Worm (Caenorhabditis elegans) whole organism, L1 larva: ENCODE measurements around the gene AH10.4.

Experiments used
- C04F5.9 ChIP-seq: sonication (generic microtip); optimal IDR thresholded peaks from 2 replicates; lab custom pipeline; 2016; ENCODE audit warnings: missing genetic modification characterization, missing compliant biosample characterization
- C16A3.4 ChIP-seq: fragments of 150-350 bp; optimal IDR thresholded peaks from 2 replicates; lab custom pipeline; 2014; ENCODE audit warnings: missing biosample characterization, missing genetic modification characterization
- Y116A8C.19 ChIP-seq: sonication (generic microtip); optimal IDR thresholded peaks from 2 replicates; lab custom pipeline; 2016; ENCODE audit warnings: missing compliant biosample characterization, missing genetic modification characterization, borderline replicate concordance
- aly-2 ChIP-seq: fragments of 150-350 bp; optimal IDR thresholded peaks from 2 replicates; lab custom pipeline; 2014; ENCODE audit warnings: missing biosample characterization, missing genetic modification characterization
- ama-1 ChIP-seq: fragments of 150-350 bp; optimal IDR thresholded peaks from 2 replicates; lab custom pipeline; 2014
- ceh-63 ChIP-seq: fragments of 200-800 bp; sonication (Bioruptor generic); optimal IDR thresholded peaks from 2 replicates; lab custom pipeline; 2018; ENCODE audit warnings: mild to moderate bottlenecking, missing genetic modification characterization, missing compliant biosample characterization
- ceh-88 ChIP-seq: fragments of 200-800 bp; sonication (Bioruptor generic); IDR thresholded peaks from 2 replicates; pipeline ENCODE4 v1.3.6; 2022; ENCODE audit warnings: missing genetic modification characterization, missing compliant biosample characterization
- ceh-90 ChIP-seq: sonication (generic microtip); optimal IDR thresholded peaks from 2 replicates; lab custom pipeline; 2016; ENCODE audit warnings: missing genetic modification characterization, missing compliant biosample characterization
- ces-1 ChIP-seq: fragments of 150-350 bp; optimal IDR thresholded peaks from 2 replicates; lab custom pipeline; 2014; ENCODE audit warnings: missing biosample characterization, missing genetic modification reagents, missing genetic modification characterization
- dpl-1 ChIP-seq, 3 experiments: fragments of 150-350 bp in 2 of 3; sonication (generic microtip) in 1 of 3; optimal IDR thresholded peaks; 2 replicates each; lab custom pipeline; 2014 to 2017; ENCODE audit warnings: missing biosample characterization in 3 of 3, missing genetic modification characterization in 3 of 3, missing genetic modification reagents in 3 of 3
- dsc-1 ChIP-seq: sonication (generic microtip); optimal IDR thresholded peaks from 2 replicates; lab custom pipeline; 2016; ENCODE audit warnings: mild to moderate bottlenecking, missing genetic modification characterization, missing compliant biosample characterization
- efl-1 ChIP-seq, 4 experiments: fragments of 150-350 bp; optimal IDR thresholded peaks in 3 of 4; peaks in 1 of 4; 1 replicate in 1 of 4; 2 replicates in 3 of 4; lab custom pipeline; 2014; ENCODE audit warnings: missing biosample characterization in 2 of 4, missing genetic modification characterization in 2 of 4, missing genetic modification reagents in 2 of 4
- egl-13 ChIP-seq: sonication (generic microtip); optimal IDR thresholded peaks from 2 replicates; lab custom pipeline; 2016; ENCODE audit warnings: missing genotype, missing genetic modification reagents, missing genetic modification characterization, missing compliant biosample characterization
- egl-27 ChIP-seq, 2 experiments: fragments of 150-350 bp in 1 of 2; sonication (generic microtip); optimal IDR thresholded peaks; 3 replicates each; lab custom pipeline; 2017 to 2018; ENCODE audit warnings: missing biosample characterization in 2 of 2, missing genetic modification characterization in 2 of 2, missing genetic modification reagents in 2 of 2
- elt-2 ChIP-seq: sonication (generic microtip); optimal IDR thresholded peaks from 2 replicates; lab custom pipeline; 2016; ENCODE audit warnings: missing genetic modification characterization, mild to moderate bottlenecking, inconsistent platforms, missing compliant biosample characterization, missing genetic modification reagents
- elt-3 ChIP-seq, 6 experiments: fragments of 150-350 bp in 1 of 6; sonication (generic microtip); optimal IDR thresholded peaks; 2 replicates each; lab custom pipeline; 2017 to 2018; ENCODE audit warnings: missing biosample characterization in 6 of 6, missing genetic modification characterization in 6 of 6, inconsistent platforms in 1 of 6
- ets-5 ChIP-seq: fragments of 200-800 bp; sonication (Bioruptor generic); IDR thresholded peaks from 2 replicates; pipeline ENCODE4 v1.3.6; 2022; ENCODE audit warnings: missing genetic modification characterization, missing compliant biosample characterization
- fkh-10 ChIP-seq: sonication (generic microtip); optimal IDR thresholded peaks from 2 replicates; lab custom pipeline; 2017; ENCODE audit warnings: missing biosample characterization, missing genetic modification reagents, missing genetic modification characterization
- grh-1 ChIP-seq: fragments of 200-800 bp; sonication (Bioruptor generic); IDR thresholded peaks from 2 replicates; pipeline ENCODE4 v1.3.6; 2022; ENCODE audit warnings: missing genetic modification reagents, missing genetic modification characterization, missing compliant biosample characterization
- jun-1 ChIP-seq: fragments of 150-350 bp; optimal IDR thresholded peaks from 2 replicates; lab custom pipeline; 2014; ENCODE audit warnings: missing biosample characterization, missing genetic modification reagents, missing genetic modification characterization
- lin-13 ChIP-seq: fragments of 150-350 bp; optimal IDR thresholded peaks from 2 replicates; lab custom pipeline; 2014; ENCODE audit warnings: missing biosample characterization, missing genetic modification reagents, missing genetic modification characterization
- lin-35 ChIP-seq, 2 experiments: fragments of 150-350 bp; optimal IDR thresholded peaks; 2 replicates each; lab custom pipeline; 2014; ENCODE audit warnings: missing biosample characterization in 2 of 2, missing genetic modification characterization in 2 of 2, missing genetic modification reagents in 2 of 2
- lin-39 ChIP-seq: fragments of 150-350 bp; optimal IDR thresholded peaks from 2 replicates; lab custom pipeline; 2014; ENCODE audit warnings: missing biosample characterization, missing genetic modification reagents, missing genetic modification characterization
- lsy-2 ChIP-seq, 2 experiments: fragments of 150-350 bp; optimal IDR thresholded peaks; 2 replicates each; lab custom pipeline; 2014; ENCODE audit warnings: missing biosample characterization in 2 of 2, missing genetic modification characterization in 2 of 2
- mef-2 ChIP-seq: fragments of 150-350 bp; optimal IDR thresholded peaks from 2 replicates; lab custom pipeline; 2014; ENCODE audit warnings: missing biosample characterization, missing genetic modification characterization
- nhr-11 ChIP-seq: fragments of 150-350 bp; optimal IDR thresholded peaks from 2 replicates; lab custom pipeline; 2014; ENCODE audit warnings: missing biosample characterization, missing genetic modification characterization
- nhr-12 ChIP-seq: sonication (generic microtip); optimal IDR thresholded peaks from 2 replicates; lab custom pipeline; 2017; ENCODE audit warnings: missing biosample characterization, missing genetic modification characterization
- nhr-19 ChIP-seq: fragments of 200-800 bp; sonication (Bioruptor generic); conservative IDR thresholded peaks from 2 replicates; pipeline ENCODE4 v1.3.6; 2022; ENCODE audit warnings: missing genetic modification characterization, missing compliant biosample characterization
- nhr-237 ChIP-seq: fragments of 150-350 bp; optimal IDR thresholded peaks from 2 replicates; lab custom pipeline; 2014; ENCODE audit warnings: missing biosample characterization, missing genetic modification characterization
- nhr-47 ChIP-seq: sonication (generic microtip); optimal IDR thresholded peaks from 2 replicates; lab custom pipeline; 2016; ENCODE audit warnings: mild to moderate bottlenecking, missing genetic modification characterization, moderate library complexity, missing compliant biosample characterization
- nhr-71 ChIP-seq: sonication (generic microtip); optimal IDR thresholded peaks from 2 replicates; lab custom pipeline; 2016; ENCODE audit warnings: mild to moderate bottlenecking, missing genetic modification characterization, moderate library complexity, missing compliant biosample characterization
- nhr-77 ChIP-seq: fragments of 150-350 bp; optimal IDR thresholded peaks from 2 replicates; lab custom pipeline; 2014; ENCODE audit warnings: missing biosample characterization, missing genetic modification characterization
- nhr-84 ChIP-seq: sonication (generic microtip); optimal IDR thresholded peaks from 2 replicates; lab custom pipeline; 2017; ENCODE audit warnings: missing biosample characterization, missing genetic modification characterization
- nhr-90 ChIP-seq: sonication (generic microtip); optimal IDR thresholded peaks from 2 replicates; lab custom pipeline; 2016; ENCODE audit warnings: mild to moderate bottlenecking, missing genetic modification characterization, missing compliant biosample characterization; ENCODE audit not compliant: poor library complexity
- pax-3 ChIP-seq: fragments of 200-800 bp; sonication (Bioruptor generic); optimal IDR thresholded peaks from 2 replicates; lab custom pipeline; 2018; ENCODE audit warnings: mild to moderate bottlenecking, missing genetic modification characterization, moderate library complexity, missing compliant biosample characterization
- pqm-1 ChIP-seq: sonication (generic microtip); optimal IDR thresholded peaks from 3 replicates; lab custom pipeline; 2017; ENCODE audit warnings: missing biosample characterization, missing genetic modification characterization
- rnt-1 ChIP-seq: sonication (generic microtip); optimal IDR thresholded peaks from 2 replicates; lab custom pipeline; 2016; ENCODE audit warnings: mild to moderate bottlenecking, missing genetic modification characterization, moderate library complexity, missing compliant biosample characterization
- snpc-4 ChIP-seq: fragments of 150-350 bp; optimal IDR thresholded peaks from 2 replicates; lab custom pipeline; 2014; ENCODE audit warnings: missing biosample characterization, missing genetic modification characterization
- sox-4 ChIP-seq: sonication (generic microtip); optimal IDR thresholded peaks from 2 replicates; lab custom pipeline; 2016; ENCODE audit warnings: missing genetic modification characterization, missing compliant biosample characterization
- sptf-1 ChIP-seq: fragments of 150-350 bp; optimal IDR thresholded peaks from 2 replicates; lab custom pipeline; 2014; ENCODE audit warnings: missing biosample characterization, missing genetic modification characterization
- sup-37 ChIP-seq: fragments of 200-800 bp; sonication (Bioruptor generic); optimal IDR thresholded peaks from 2 replicates; lab custom pipeline; 2018; ENCODE audit warnings: mild to moderate bottlenecking, missing genetic modification characterization, missing compliant biosample characterization
- swsn-7 ChIP-seq: sonication (generic microtip); optimal IDR thresholded peaks from 2 replicates; lab custom pipeline; 2016; ENCODE audit warnings: missing genetic modification characterization, missing compliant biosample characterization
- tlp-1 ChIP-seq: fragments of 150-350 bp; optimal IDR thresholded peaks from 2 replicates; lab custom pipeline; 2014; ENCODE audit warnings: missing biosample characterization, missing genetic modification characterization
- unc-62 ChIP-seq: fragments of 150-350 bp; optimal IDR thresholded peaks from 2 replicates; lab custom pipeline; 2014; ENCODE audit warnings: missing biosample characterization, missing genetic modification reagents, missing genetic modification characterization
- unc-86 ChIP-seq: sonication (generic microtip); optimal IDR thresholded peaks from 2 replicates; lab custom pipeline; 2016; ENCODE audit warnings: missing genetic modification characterization, missing compliant biosample characterization
- vab-15 ChIP-seq: sonication (generic microtip); optimal IDR thresholded peaks from 2 replicates; lab custom pipeline; 2017; ENCODE audit warnings: missing genotype, mild to moderate bottlenecking, missing genetic modification characterization, missing compliant biosample characterization
- xbp-1 ChIP-seq: sonication (generic microtip); optimal IDR thresholded peaks from 2 replicates; lab custom pipeline; 2016; ENCODE audit warnings: missing genetic modification characterization, missing compliant biosample characterization
- ztf-4 ChIP-seq: fragments of 150-350 bp; optimal IDR thresholded peaks from 2 replicates; lab custom pipeline; 2014; ENCODE audit warnings: missing biosample characterization, missing genetic modification characterization

Gene AH10.4

DNA sequence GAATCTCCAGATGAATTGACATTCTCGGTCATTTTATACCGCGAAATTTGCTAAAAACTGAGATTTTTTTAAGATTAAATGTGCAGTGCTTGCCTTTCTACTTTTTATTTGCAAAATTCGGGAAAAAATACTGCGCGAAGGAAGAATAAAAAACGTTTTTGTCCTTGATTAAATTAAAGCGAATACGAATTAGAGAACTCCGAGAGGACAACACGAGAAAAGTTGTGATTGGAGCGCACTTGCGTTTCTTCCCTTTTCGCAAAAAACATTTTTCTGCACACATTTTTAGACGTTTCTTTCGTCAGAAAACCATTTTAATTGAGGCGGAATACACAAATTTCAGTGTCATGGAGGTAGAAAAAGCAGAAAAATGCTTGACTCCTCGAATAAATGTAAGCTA, 47.8 kb upstream of the AH10.4 start, which contains the start of the genes trm-1 and ints-2 (continued):
- TF ChIP-seq ceh-88 (GFP tag; lab: Robert Waterston, UW) (no peak), nhr-71 (peak; percentile 84), elt-3 (tag; optimal IDR thresholded peaks at IDR 0.05; lab: Kevin White, UChicago) (peak in 1 of 6 experiments; percentile 5), ces-1 (GFP tag; lab: Kevin White, UChicago) (no peak), efl-1 (optimal IDR thresholded peaks at IDR 0.05; lab: Kevin White, UChicago) (peak; percentile 78 to 79), efl-1 (GFP tag; optimal IDR thresholded peaks at IDR 0.05 in 1 of 2; lab: Kevin White, UChicago) (peak; percentile 73 to 97), pax-3 (no peak), sup-37 (GFP tag; lab: Kevin White, UChicago) (no peak), unc-86 (tag; lab: Kevin White, UChicago) (peak; percentile 41), sox-4 (tag; lab: Kevin White, UChicago) (no peak), ceh-63 (no peak), C16A3.4 (tag; lab: Kevin White, UChicago) (peak; percentile 52), xbp-1 (tag; lab: Kevin White, UChicago) (peak; percentile 64), snpc-4 (tag; lab: Kevin White, UChicago) (peak; percentile 54), dsc-1 (tag; lab: Kevin White, UChicago) (peak; percentile 71), mef-2 (tag; lab: Kevin White, UChicago) (no peak), nhr-84 (tag; lab: Kevin White, UChicago) (no peak), pqm-1 (tag; lab: Kevin White, UChicago) (no peak), Y116A8C.19 (tag; lab: Kevin White, UChicago) (no peak), fkh-10 (no peak), grh-1 (GFP tag; lab: Robert Waterston, UW) (peak; percentile 45), nhr-19 (GFP tag; lab: Robert Waterston, UW) (peak; percentile 52), nhr-11 (tag; lab: Kevin White, UChicago) (no peak), nhr-77 (tag; lab: Kevin White, UChicago) (peak; percentile 33), aly-2 (tag; lab: Kevin White, UChicago) (peak; percentile 21), sptf-1 (tag; lab: Kevin White, UChicago) (no peak), vab-15 (peak; percentile 50), lin-39 (tag; lab: Kevin White, UChicago) (peak; percentile 33), unc-62 (GFP tag; lab: Kevin White, UChicago) (no peak), ets-5 (GFP tag; lab: Robert Waterston, UW) (no peak), tlp-1 (tag; lab: Kevin White, UChicago) (no peak), egl-13 (tag; lab: Kevin White, UChicago) (no peak), lin-35 (GFP tag; optimal IDR thresholded peaks at IDR 0.05; lab: Kevin White, UChicago) (peak; percentile 70 to 82), ceh-90 (peak; percentile 39), jun-1 (tag; lab: Kevin White, UChicago) (no peak), lsy-2 (tag; optimal IDR thresholded peaks at IDR 0.05; lab: Kevin White, UChicago) (peak; percentile 67 to 84), nhr-47 (tag; lab: Kevin White, UChicago) (peak; percentile 81), swsn-7 (tag; lab: Kevin White, UChicago) (peak; percentile 71), dpl-1 (GFP tag; optimal IDR thresholded peaks at IDR 0.05; lab: Kevin White, UChicago) (peak; percentile 37 to 76 (median 74)), ama-1 (no peak), rnt-1 (peak; percentile 89), lin-13 (GFP tag; lab: Kevin White, UChicago) (peak; percentile 41), elt-2 (tag; lab: Kevin White, UChicago) (no peak), nhr-12 (tag; lab: Kevin White, UChicago) (no peak), egl-27 (tag; optimal IDR thresholded peaks at IDR 0.05; lab: Kevin White, UChicago) (no peak), nhr-90 (tag; lab: Kevin White, UChicago) (peak; percentile 57), ztf-4 (tag; lab: Kevin White, UChicago) (no peak), nhr-237 (tag; lab: Kevin White, UChicago) (no peak), C04F5.9 (tag; lab: Kevin White, UChicago) (peak; percentile 12)
